Worm (Caenorhabditis elegans) whole organism, early embryonic: ENCODE data around the gene lon-8.
"Not testable (repeated sequence)": the region's sequence is repeated elsewhere in the genome, so short reads cannot be mapped to it uniquely, and the experiment has no call there.

Experiments
- B0310.2 ChIP-seq: sonication (generic microtip); optimal IDR thresholded peaks from 2 replicates; lab custom pipeline; 2016; ENCODE audit warnings: mild to moderate bottlenecking, missing genetic modification characterization, missing compliant biosample characterization
- F13C5.2 ChIP-seq: sonication (generic microtip); optimal IDR thresholded peaks from 2 replicates; lab custom pipeline; 2017; ENCODE audit warnings: mild to moderate bottlenecking, missing genetic modification characterization, inconsistent platforms, missing compliant biosample characterization
- aly-1 ChIP-seq: sonication (generic microtip); optimal IDR thresholded peaks from 2 replicates; lab custom pipeline; 2016; ENCODE audit warnings: missing genetic modification characterization, missing compliant biosample characterization
- ama-1 ChIP-seq: fragments of 150-350 bp; optimal IDR thresholded peaks from 2 replicates; lab custom pipeline; 2014
- ceh-13 ChIP-seq: fragments of 200-800 bp; sonication (Bioruptor generic); optimal IDR thresholded peaks from 2 replicates; lab custom pipeline; 2018; ENCODE audit warnings: mild to moderate bottlenecking, missing genetic modification characterization, missing compliant biosample characterization
- ceh-36 ChIP-seq: sonication (generic microtip); optimal IDR thresholded peaks from 2 replicates; lab custom pipeline; 2016; ENCODE audit warnings: missing genetic modification characterization, inconsistent platforms, missing compliant biosample characterization
- ets-7 ChIP-seq: sonication (generic microtip); optimal IDR thresholded peaks from 2 replicates; lab custom pipeline; 2016; ENCODE audit warnings: missing genotype, missing genetic modification characterization, missing compliant biosample characterization
- flt-1 ChIP-seq: fragments of 200-800 bp; sonication (Bioruptor generic); IDR thresholded peaks from 2 replicates; pipeline ENCODE4 v1.3.6; 2022; ENCODE audit warnings: missing genetic modification characterization, missing compliant biosample characterization
- hmbx-1 ChIP-seq: sonication (generic microtip); optimal IDR thresholded peaks from 2 replicates; lab custom pipeline; 2016; ENCODE audit warnings: mild to moderate bottlenecking, missing genetic modification characterization, missing compliant biosample characterization
- hmg-4 ChIP-seq: fragments of 200-800 bp; sonication (Bioruptor generic); optimal IDR thresholded peaks from 2 replicates; lab custom pipeline; 2018; ENCODE audit warnings: mild to moderate bottlenecking, missing genetic modification characterization, missing compliant biosample characterization
- hnd-1 ChIP-seq: sonication (generic microtip); optimal IDR thresholded peaks from 2 replicates; lab custom pipeline; 2016; ENCODE audit warnings: missing genetic modification characterization, missing compliant biosample characterization
- pes-1 ChIP-seq: fragments of 200-800 bp; sonication (Bioruptor generic); IDR thresholded peaks from 2 replicates; pipeline ENCODE4 v1.3.6; 2022; ENCODE audit warnings: missing genetic modification reagents, missing genetic modification characterization, missing compliant biosample characterization
- scrt-1 ChIP-seq: fragments of 200-800 bp; sonication (Bioruptor generic); IDR thresholded peaks from 2 replicates; pipeline ENCODE4 v1.3.6; 2022; ENCODE audit warnings: missing genetic modification characterization, missing compliant biosample characterization
- sea-1 ChIP-seq: fragments of 200-800 bp; sonication (Bioruptor generic); conservative IDR thresholded peaks from 2 replicates; pipeline ENCODE4 v1.3.6; 2022; ENCODE audit warnings: missing genetic modification characterization, missing compliant biosample characterization
- tbx-11 ChIP-seq: fragments of 200-800 bp; sonication (Bioruptor generic); IDR thresholded peaks from 2 replicates; pipeline ENCODE4 v1.3.6; 2022; ENCODE audit warnings: missing genetic modification characterization, missing compliant biosample characterization
- tbx-37 ChIP-seq: fragments of 200-800 bp; sonication (Bioruptor generic); conservative IDR thresholded peaks from 2 replicates; pipeline ENCODE4 v1.3.6; 2022; ENCODE audit warnings: missing genetic modification reagents, missing genetic modification characterization, missing compliant biosample characterization
- tra-4 ChIP-seq: sonication (generic microtip); optimal IDR thresholded peaks from 2 replicates; lab custom pipeline; 2017; ENCODE audit warnings: missing genetic modification characterization, missing compliant biosample characterization

lon-8 gene

DNA sequence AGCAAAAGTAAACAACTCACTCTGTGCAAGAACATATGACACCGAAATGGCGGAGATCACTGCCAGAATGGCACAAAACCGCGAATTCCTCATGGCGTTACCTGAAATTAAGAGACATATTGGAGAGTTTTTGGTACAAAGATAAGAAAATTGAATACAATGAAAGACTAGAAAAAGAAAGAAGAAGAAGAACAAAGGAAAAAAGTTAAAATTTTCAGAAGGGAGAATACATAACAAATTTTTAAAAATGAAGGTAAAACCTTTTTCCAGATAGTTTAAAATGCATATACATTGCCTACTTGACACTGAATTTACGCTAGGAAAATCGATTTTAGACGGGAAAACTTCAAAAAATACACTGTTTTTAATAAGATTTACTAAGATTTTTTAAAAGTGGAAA lies at the start of gene lon-8:
Gene lon-8, minus strand, starts transcription at position 101 of the 400 bp plus-strand sequence.
- no peak for TF ChIP-seq flt-1
- no peak for TF ChIP-seq tra-4 (tag; lab: Kevin White, UChicago)

DNA sequence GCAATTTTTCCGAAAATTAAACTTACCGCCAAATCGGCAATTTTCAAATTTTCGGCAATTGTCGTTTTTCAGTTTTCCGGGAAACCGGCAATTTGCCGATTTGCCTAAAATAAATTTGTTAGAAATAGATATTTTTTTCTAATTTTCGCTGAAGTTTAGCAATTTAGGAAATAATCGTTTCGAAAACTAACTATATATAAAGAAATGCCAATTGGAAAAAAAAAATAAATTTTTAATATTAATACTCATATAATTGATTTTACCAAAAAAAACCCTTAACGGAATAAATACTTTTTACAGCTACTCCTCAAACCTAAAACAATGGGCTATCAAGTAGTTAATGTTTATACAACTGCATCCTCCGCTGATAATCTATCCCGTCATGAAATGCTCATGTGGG lies 42.1 kb upstream of the lon-8 start, which contains the start of gene ebp-1:
Gene ebp-1, plus strand, starts transcription at position 301 of the 400 bp plus-strand sequence.
- TF ChIP-seq aly-1 (tag; lab: Kevin White, UChicago) (no peak), F13C5.2 (no peak), hmbx-1 (tag; lab: Kevin White, UChicago) (no peak), hnd-1 (tag; lab: Kevin White, UChicago) (no peak), ceh-13 (GFP tag; lab: Kevin White, UChicago) (no peak), hmg-4 (GFP tag; lab: Kevin White, UChicago) (no peak)

DNA sequence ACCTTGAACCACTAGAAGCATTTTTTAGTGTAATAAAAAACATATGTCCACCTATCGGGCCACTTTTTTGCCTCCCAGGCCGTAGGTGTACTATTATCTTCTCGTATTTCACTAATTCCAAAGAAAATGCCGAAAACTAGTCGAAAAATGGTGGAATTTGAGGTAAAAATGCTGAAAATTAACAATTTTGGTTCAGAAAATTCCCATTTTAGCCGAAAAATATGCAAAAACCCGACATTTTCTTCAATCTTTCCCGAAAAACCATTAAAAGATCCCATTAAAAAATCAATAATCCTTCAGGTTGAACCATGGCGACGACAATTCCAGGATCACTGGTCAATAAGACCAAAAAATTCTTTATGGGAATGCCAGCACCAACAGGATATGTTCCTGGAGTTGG lies 21.0 kb upstream of the lon-8 start, which contains the start of gene prp-6:
Gene prp-6, plus strand, starts transcription at position 301 of the 400 bp plus-strand sequence.
- TF ChIP-seq hnd-1 (tag; lab: Kevin White, UChicago), result no peak
- no peak for TF ChIP-seq hmg-4 (GFP tag; lab: Kevin White, UChicago)
- no peak for TF ChIP-seq ama-1 (lab: Kevin White, UChicago)
- no peak for TF ChIP-seq ceh-13 (GFP tag; lab: Kevin White, UChicago)
- no peak for TF ChIP-seq flt-1
- no peak for TF ChIP-seq sea-1
- TF ChIP-seq tbx-11 (GFP tag; lab: Robert Waterston, UW), result no peak
- TF ChIP-seq hmbx-1 (tag; lab: Kevin White, UChicago), result no peak

DNA sequence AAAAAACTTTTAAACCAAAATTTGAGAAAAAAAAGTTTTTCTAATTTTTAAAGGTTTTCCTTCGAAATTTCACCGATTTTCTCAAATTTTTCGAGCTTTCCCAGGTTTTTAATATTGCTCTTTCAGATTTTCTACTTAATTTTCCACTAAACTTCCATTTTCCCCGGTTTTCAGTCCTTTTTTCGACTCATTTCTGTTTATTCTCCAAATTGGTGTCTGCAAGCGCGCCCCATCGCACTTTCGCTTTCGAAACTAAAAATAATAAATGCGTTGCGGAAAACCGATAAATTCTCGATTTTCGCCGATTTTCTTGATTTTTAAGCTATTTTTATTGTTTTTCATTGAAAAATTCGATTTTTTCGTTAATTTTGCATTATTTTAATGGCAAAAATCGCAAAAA lies 20.3 kb upstream of the lon-8 start:
- no peak for TF ChIP-seq B0310.2 (tag; lab: Kevin White, UChicago)
- no peak for TF ChIP-seq tbx-37
- TF ChIP-seq hmg-4 (GFP tag; lab: Kevin White, UChicago), result no peak
- TF ChIP-seq ama-1 (lab: Kevin White, UChicago), result no peak
- no peak for TF ChIP-seq sea-1

DNA sequence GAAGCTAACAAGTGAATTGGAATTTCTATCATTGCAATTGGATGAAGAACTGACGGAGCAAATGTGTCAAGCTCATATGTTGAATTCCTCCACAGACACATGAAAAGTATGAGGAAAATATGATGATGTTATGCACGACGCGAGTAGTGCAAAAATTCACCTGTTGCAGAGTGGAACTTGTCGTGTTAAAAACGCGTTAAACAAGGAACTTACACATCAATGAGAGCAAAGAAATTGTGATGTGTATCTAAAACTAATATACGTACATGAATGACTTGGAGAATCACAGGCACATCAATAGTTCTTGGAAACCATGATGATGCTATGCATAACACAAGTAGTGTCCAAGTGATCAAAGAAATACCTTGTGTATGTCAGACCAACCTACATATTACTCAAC lies 16.1 kb upstream of the lon-8 start, which contains the start of gene srh-134:
Gene srh-134, minus strand, starts transcription at position 101 of the 400 bp plus-strand sequence.
- TF ChIP-seq flt-1 (no peak), hmg-4 (GFP tag; lab: Kevin White, UChicago) (no peak), tbx-37 (no peak), hmbx-1 (tag; lab: Kevin White, UChicago) (no peak), sea-1 (no peak), ceh-36 (tag; lab: Kevin White, UChicago) (no peak), F13C5.2 (no peak)

DNA sequence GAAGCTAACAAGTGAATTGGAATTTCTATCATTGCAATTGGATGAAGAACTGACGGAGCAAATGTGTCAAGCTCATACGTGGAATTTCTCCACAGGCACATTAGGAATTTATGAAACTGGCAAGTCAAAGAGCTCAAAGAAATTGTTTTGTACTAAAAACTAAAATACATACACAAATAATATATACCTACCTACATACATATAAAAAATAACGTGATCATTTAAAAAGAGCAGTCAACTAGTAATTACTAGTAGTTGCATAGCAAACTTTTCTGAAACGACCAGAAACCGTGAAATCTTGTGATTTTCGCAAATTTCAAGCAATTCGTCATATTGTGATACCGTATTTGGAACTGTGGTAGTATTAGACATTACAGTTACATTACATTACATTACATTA lies 12.9 kb upstream of the lon-8 start, which contains the start of gene srh-133:
Gene srh-133, minus strand, starts transcription at position 101 of the 400 bp plus-strand sequence.
- TF ChIP-seq tra-4 (tag; lab: Kevin White, UChicago), result no peak

DNA sequence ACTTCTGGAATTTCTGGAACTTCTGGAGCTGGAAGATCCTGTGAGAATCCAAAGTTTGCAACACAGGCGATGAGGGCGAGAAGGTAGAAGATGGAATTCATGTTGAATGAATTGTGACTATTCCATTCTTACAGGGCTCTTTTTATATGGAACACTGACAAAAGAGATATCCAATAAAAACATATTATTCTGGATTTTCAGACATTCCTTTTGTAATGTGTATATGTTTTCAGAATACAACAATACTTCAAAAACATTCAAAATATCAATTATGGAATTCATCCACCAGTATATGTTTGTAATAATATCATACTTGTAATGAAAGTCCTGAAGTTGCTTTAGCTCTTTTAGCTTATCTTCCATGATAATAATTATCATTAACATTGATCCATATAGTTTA lies 9.6 kb upstream of the lon-8 start, which contains the start of gene Y59A8B.26:
Gene Y59A8B.26, minus strand, starts transcription at position 101 of the 400 bp plus-strand sequence.
- not testable (repeated sequence) for TF ChIP-seq hmg-4 (GFP tag; lab: Kevin White, UChicago); B0310.2 (tag; lab: Kevin White, UChicago); tbx-37

DNA sequence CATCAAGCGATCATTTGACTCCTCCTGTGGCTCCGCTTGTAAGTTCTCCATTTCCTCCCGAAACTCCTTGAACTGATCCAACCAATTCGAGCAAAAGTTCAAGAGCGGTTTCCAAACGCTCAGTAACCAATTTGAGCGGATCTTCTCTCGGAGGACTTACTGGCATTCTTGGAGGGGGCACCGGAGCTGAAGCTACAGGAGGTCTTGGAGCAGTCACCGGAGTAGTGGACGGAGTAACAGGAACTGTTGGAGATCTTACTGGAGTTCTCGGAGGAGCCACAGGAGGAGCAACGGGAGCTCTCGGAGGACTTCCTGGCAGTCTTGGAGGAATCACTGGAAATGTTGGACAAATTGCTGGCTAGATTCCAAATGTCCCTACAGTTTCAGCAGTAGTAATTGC lies 7.5 kb upstream of the lon-8 start:
- no peak for TF ChIP-seq tra-4 (tag; lab: Kevin White, UChicago)
- TF ChIP-seq hnd-1 (tag; lab: Kevin White, UChicago), result no peak
- no peak for TF ChIP-seq scrt-1
- no peak for TF ChIP-seq flt-1
- TF ChIP-seq ets-7 (tag; lab: Kevin White, UChicago), result no peak
- TF ChIP-seq ceh-36 (tag; lab: Kevin White, UChicago), result no peak
- no peak for TF ChIP-seq hmbx-1 (tag; lab: Kevin White, UChicago)
- TF ChIP-seq ama-1 (lab: Kevin White, UChicago), result no peak
- TF ChIP-seq ceh-13 (GFP tag; lab: Kevin White, UChicago), result no peak
- TF ChIP-seq pes-1 (GFP tag; lab: Robert Waterston, UW), result no peak
- TF ChIP-seq F13C5.2, result no peak
- no peak for TF ChIP-seq tbx-11 (GFP tag; lab: Robert Waterston, UW)
- TF ChIP-seq B0310.2 (tag; lab: Kevin White, UChicago), result no peak
- no peak for TF ChIP-seq aly-1 (tag; lab: Kevin White, UChicago)
- TF ChIP-seq tbx-37, result no peak
- TF ChIP-seq hmg-4 (GFP tag; lab: Kevin White, UChicago), result no peak
- TF ChIP-seq sea-1, result no peak

DNA sequence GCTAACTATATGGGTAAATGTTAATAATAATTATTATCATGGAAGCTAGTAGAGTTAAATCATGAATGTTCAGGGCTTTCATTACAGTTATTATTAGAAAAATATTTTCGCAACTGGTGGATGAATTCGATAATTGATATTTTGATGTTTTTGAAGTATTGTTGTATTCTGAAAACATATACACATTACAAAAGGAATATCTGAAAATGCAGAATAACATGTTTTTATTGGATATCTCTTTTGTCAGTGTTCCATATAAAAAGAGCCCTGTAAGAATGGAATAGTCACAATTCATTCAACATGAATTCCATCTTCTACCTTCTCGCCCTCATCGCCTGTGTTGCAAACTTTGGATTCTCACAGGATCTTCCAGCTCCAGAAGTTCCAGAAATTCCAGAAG lies 5.8 kb upstream of the lon-8 start, which contains the start of gene Y59A8B.19:
Gene Y59A8B.19, plus strand, starts transcription at position 301 of the 400 bp plus-strand sequence.
- TF ChIP-seq tbx-11 (GFP tag; lab: Robert Waterston, UW); scrt-1; hmg-4 (GFP tag; lab: Kevin White, UChicago): not testable (repeated sequence)
